6 fruit fly cellular contexts compared by ENCODE assay signal in the genomic region with DNA sequence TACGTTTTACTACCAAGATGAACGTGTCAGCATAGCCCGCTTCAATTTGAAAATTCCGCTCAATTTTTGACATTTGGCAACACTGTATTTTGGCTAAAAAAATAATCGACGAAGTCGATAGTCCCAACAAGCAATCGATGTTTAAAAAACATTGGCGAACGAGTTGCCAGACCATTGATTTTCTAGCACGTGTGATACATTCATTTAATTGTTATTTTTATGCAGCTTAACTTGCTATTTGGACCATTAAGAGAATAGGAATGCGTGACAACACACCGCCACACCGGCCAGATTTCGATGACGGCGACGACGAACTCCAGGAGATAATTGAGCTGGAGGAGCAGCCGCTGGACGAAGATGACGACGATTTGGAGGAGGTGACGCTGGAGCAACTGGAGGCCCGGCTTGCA.
TF ChIP-seq lines count a peak whose summit lies in the region.

A gene (plus strand): TSS at position 161 of the 410 bp plus-strand sequence.

- TF ChIP-seq CTCF in S2 (optimal IDR thresholded peaks at IDR 0.05; lab: Kevin White, UChicago) = peak; percentile 5 to 36
- peak; percentile 44 for TF ChIP-seq CTCF in whole organism, embryonic (GFP tag; optimal IDR thresholded peaks at IDR 0.05; lab: Kevin White, UChicago)

TF ChIP-seq in whole organism, adult, 20 proteins besides CTCF, POLR2A, EP300 and RAD21 (continues in another document):
- TF ChIP-seq CG33017 (tag; optimal IDR thresholded peaks at IDR 0.05; lab: Kevin White, UChicago) = peak; percentile 23
- peak; percentile 46 for TF ChIP-seq CG1620 (GFP tag; optimal IDR thresholded peaks at IDR 0.05; lab: Kevin White, UChicago)
- no peak for TF ChIP-seq Hr96 (GFP tag; optimal IDR thresholded peaks at IDR 0.05; lab: Kevin White, UChicago)
- TF ChIP-seq CG14711 (tag; optimal IDR thresholded peaks at IDR 0.05; lab: Kevin White, UChicago) = peak; percentile 42
- no peak for TF ChIP-seq CG5204 (GFP tag; optimal IDR thresholded peaks at IDR 0.05; lab: Kevin White, UChicago)
- TF ChIP-seq Mnt (GFP tag; optimal IDR thresholded peaks at IDR 0.05; lab: Kevin White, UChicago) = peak; percentile 98
- peak; percentile 11 for TF ChIP-seq CG7045 (GFP tag; optimal IDR thresholded peaks at IDR 0.05; lab: Kevin White, UChicago)
- peak; percentile 50 for TF ChIP-seq pad (GFP tag; optimal IDR thresholded peaks at IDR 0.05; lab: Kevin White, UChicago)
- TF ChIP-seq kay (GFP tag; lab: Kevin White, UChicago; ENCODE audit: borderline replicate concordance) = no peak
- TF ChIP-seq tj (GFP tag; optimal IDR thresholded peaks at IDR 0.05; lab: Kevin White, UChicago) = no peak
- no peak for TF ChIP-seq Clk (GFP tag; optimal IDR thresholded peaks at IDR 0.05; lab: Kevin White, UChicago)
- no peak for TF ChIP-seq toe (GFP tag; optimal IDR thresholded peaks at IDR 0.05; lab: Kevin White, UChicago)
- peak; percentile 58 for TF ChIP-seq CG12768 (GFP tag; optimal IDR thresholded peaks at IDR 0.05; lab: Kevin White, UChicago)
- TF ChIP-seq ovo (GFP tag; optimal IDR thresholded peaks at IDR 0.05; lab: Kevin White, UChicago) = no peak
- TF ChIP-seq Crg-1 (GFP tag; optimal IDR thresholded peaks at IDR 0.05; lab: Kevin White, UChicago) = peak; percentile 44
- no peak for TF ChIP-seq cnc (optimal IDR thresholded peaks at IDR 0.05; lab: Kevin White, UChicago)
- peak; percentile 36 for TF ChIP-seq cic (GFP tag; optimal IDR thresholded peaks at IDR 0.05; lab: Kevin White, UChicago)

TF ChIP-seq in whole organism, embryonic, 481 proteins besides CTCF, POLR2A, EP300 and RAD21 (continues in another document):
- TF ChIP-seq pfk (GFP tag; optimal IDR thresholded peaks at IDR 0.05; lab: Kevin White, UChicago) = no peak
- TF ChIP-seq CG2199 (GFP tag; IDR thresholded peaks at IDR 0.05; lab: Robert Waterston, UW) = 0 out of 3 replicates have a peak, but pooled peaks have one; percentile 15
- no peak for TF ChIP-seq CG9727 (GFP tag; optimal IDR thresholded peaks at IDR 0.05; lab: Kevin White, UChicago)
- TF ChIP-seq CG14860 (GFP tag; IDR thresholded peaks at IDR 0.05; lab: Robert Waterston, UW; ENCODE audit: partially characterized antibody) = peak; percentile 67; the same call in 2 of the 3 replicates
- TF ChIP-seq CG8290 (GFP tag; optimal IDR thresholded peaks at IDR 0.05; lab: Kevin White, UChicago) = no peak
- TF ChIP-seq CG8290 (tag; optimal IDR thresholded peaks at IDR 0.05; lab: Kevin White, UChicago) = peak in 1 of 2 experiments; percentile 83
- peak; percentile 9 for TF ChIP-seq NC2α (GFP tag; optimal IDR thresholded peaks at IDR 0.05; lab: Kevin White, UChicago)
- no peak for TF ChIP-seq CG17612 (GFP tag; IDR thresholded peaks at IDR 0.05; lab: Robert Waterston, UW)
- TF ChIP-seq Med (GFP tag; lab: Kevin White, UChicago) = peak; percentile 94
- TF ChIP-seq MBD-R2 (GFP tag; IDR thresholded peaks at IDR 0.05; lab: Robert Waterston, UW) = peak; percentile 89
- TF ChIP-seq crc (GFP tag; optimal IDR thresholded peaks at IDR 0.05; lab: Kevin White, UChicago) = no peak
- TF ChIP-seq Nf-YB (GFP tag; optimal IDR thresholded peaks at IDR 0.05; lab: Kevin White, UChicago) = no peak
- TF ChIP-seq pum (GFP tag; optimal IDR thresholded peaks at IDR 0.05; lab: Kevin White, UChicago) = peak; percentile 11
- no peak for TF ChIP-seq tll (GFP tag; optimal IDR thresholded peaks at IDR 0.05; lab: Kevin White, UChicago)
- peak; percentile 54 for TF ChIP-seq CG2712 (tag; optimal IDR thresholded peaks at IDR 0.05; lab: Kevin White, UChicago)
- TF ChIP-seq CG12155 (GFP tag; optimal IDR thresholded peaks at IDR 0.05; lab: Kevin White, UChicago) = peak; percentile 33
- peak; percentile 19 for TF ChIP-seq eyg (GFP tag; optimal IDR thresholded peaks at IDR 0.05; lab: Kevin White, UChicago)

TF ChIP-seq in whole organism, prepupa, 60 proteins besides CTCF, POLR2A, EP300 and RAD21:
- no peak for TF ChIP-seq fd85E (GFP tag; optimal IDR thresholded peaks at IDR 0.05; lab: Kevin White, UChicago)
- TF ChIP-seq CG3032 (tag; optimal IDR thresholded peaks at IDR 0.05; lab: Kevin White, UChicago) = peak; percentile 5
- no peak for TF ChIP-seq vri (GFP tag; optimal IDR thresholded peaks at IDR 0.05; lab: Kevin White, UChicago)
- peak; percentile 40 for TF ChIP-seq Sox14 (GFP tag; optimal IDR thresholded peaks at IDR 0.05; lab: Kevin White, UChicago)
- peak; percentile 38 for TF ChIP-seq lz (GFP tag; optimal IDR thresholded peaks at IDR 0.05; lab: Kevin White, UChicago)
- TF ChIP-seq CG6792 (GFP tag; optimal IDR thresholded peaks at IDR 0.05; lab: Kevin White, UChicago) = no peak
- TF ChIP-seq CG31627 (GFP tag; optimal IDR thresholded peaks at IDR 0.05; lab: Kevin White, UChicago) = peak; percentile 29
- peak; percentile 18 for TF ChIP-seq CG3919 (GFP tag; optimal IDR thresholded peaks at IDR 0.05; lab: Kevin White, UChicago)
- TF ChIP-seq achi (GFP tag; optimal IDR thresholded peaks at IDR 0.05; lab: Kevin White, UChicago) = no peak
- no peak for TF ChIP-seq CG32006 (GFP tag; optimal IDR thresholded peaks at IDR 0.05; lab: Kevin White, UChicago)
- peak; percentile 22 for TF ChIP-seq topi (GFP tag; optimal IDR thresholded peaks at IDR 0.05; lab: Kevin White, UChicago)
- peak; percentile 22 for TF ChIP-seq pdm3 (GFP tag; optimal IDR thresholded peaks at IDR 0.05; lab: Kevin White, UChicago)
- TF ChIP-seq CG10631 (GFP tag; optimal IDR thresholded peaks at IDR 0.05; lab: Kevin White, UChicago) = no peak
- TF ChIP-seq acj6 (GFP tag; optimal IDR thresholded peaks at IDR 0.05; lab: Kevin White, UChicago) = no peak
- TF ChIP-seq Eip78C (GFP tag; lab: Kevin White, UChicago) = no peak
- TF ChIP-seq Eip75B (GFP tag; optimal IDR thresholded peaks at IDR 0.05; lab: Kevin White, UChicago) = no peak
- peak; percentile 3 for TF ChIP-seq Hr39 (GFP tag; optimal IDR thresholded peaks at IDR 0.05; lab: Kevin White, UChicago)
- peak; percentile 23 for TF ChIP-seq cyc (GFP tag; optimal IDR thresholded peaks at IDR 0.05; lab: Kevin White, UChicago)
- TF ChIP-seq esn (GFP tag; optimal IDR thresholded peaks at IDR 0.05; lab: Kevin White, UChicago) = peak; percentile 21
TF ChIP-seq in whole organism, prepupa: peak in this region for 10.

TF ChIP-seq in whole organism, pupa, 21 proteins besides CTCF, POLR2A, EP300 and RAD21:
- TF ChIP-seq EcR (GFP tag; optimal IDR thresholded peaks at IDR 0.05; lab: Kevin White, UChicago) (peak; percentile 6), CG4496 (GFP tag; IDR thresholded peaks at IDR 0.05; lab: Robert Waterston, UW) (peak; percentile 60; the same call in 1 of the 3 replicates), Ets98B (GFP tag; IDR thresholded peaks at IDR 0.05; lab: Robert Waterston, UW) (peak; percentile 23; the same call in 1 of the 2 replicates), Pif1B (GFP tag; optimal IDR thresholded peaks at IDR 0.05; lab: Kevin White, UChicago) (no peak)

TF ChIP-seq in whole organism, wandering third instar larva, 38 proteins besides CTCF, POLR2A, EP300 and RAD21:
- TF ChIP-seq fru (GFP tag; optimal IDR thresholded peaks at IDR 0.05; lab: Kevin White, UChicago) (peak; percentile 16), Rel (GFP tag; optimal IDR thresholded peaks at IDR 0.05; lab: Kevin White, UChicago) (no peak), Rel (tag; optimal IDR thresholded peaks at IDR 0.05; lab: Kevin White, UChicago) (no peak), foxo (GFP tag; optimal IDR thresholded peaks at IDR 0.05; lab: Kevin White, UChicago) (peak in 1 of 2 experiments; percentile 46), ey (GFP tag; optimal IDR thresholded peaks at IDR 0.05; lab: Kevin White, UChicago) (peak; percentile 14), Myc (optimal IDR thresholded peaks at IDR 0.05; lab: Kevin White, UChicago) (peak; percentile 42), br (GFP tag; optimal IDR thresholded peaks at IDR 0.05; lab: Kevin White, UChicago) (peak; percentile 35), usp (GFP tag; optimal IDR thresholded peaks at IDR 0.05; lab: Kevin White, UChicago) (no peak), jim (GFP tag; optimal IDR thresholded peaks at IDR 0.05; lab: Kevin White, UChicago) (no peak), sv (GFP tag; optimal IDR thresholded peaks at IDR 0.05; lab: Kevin White, UChicago) (peak; percentile 49), brk (GFP tag; optimal IDR thresholded peaks at IDR 0.05; lab: Kevin White, UChicago) (peak; percentile 31), HLH106 (tag; optimal IDR thresholded peaks at IDR 0.05; lab: Kevin White, UChicago) (peak; percentile 34), CG9705 (GFP tag; optimal IDR thresholded peaks at IDR 0.05; lab: Kevin White, UChicago) (peak; percentile 30), h (GFP tag; optimal IDR thresholded peaks at IDR 0.05; lab: Kevin White, UChicago) (peak; percentile 58), Hr83 (GFP tag; optimal IDR thresholded peaks at IDR 0.05; lab: Kevin White, UChicago; ENCODE audit: poor library complexity, severe bottlenecking) (peak; percentile 62), lola (GFP tag; optimal IDR thresholded peaks at IDR 0.05; lab: Kevin White, UChicago) (no peak), Hnf4 (GFP tag; optimal IDR thresholded peaks at IDR 0.05; lab: Kevin White, UChicago) (peak; percentile 73), rgr (GFP tag; optimal IDR thresholded peaks at IDR 0.05; lab: Kevin White, UChicago) (peak; percentile 48), tai (GFP tag; optimal IDR thresholded peaks at IDR 0.05; lab: Kevin White, UChicago) (peak; percentile 65)
